Fruit fly (Drosophila melanogaster): ENCODE data around the gene robo3.

DNA sequence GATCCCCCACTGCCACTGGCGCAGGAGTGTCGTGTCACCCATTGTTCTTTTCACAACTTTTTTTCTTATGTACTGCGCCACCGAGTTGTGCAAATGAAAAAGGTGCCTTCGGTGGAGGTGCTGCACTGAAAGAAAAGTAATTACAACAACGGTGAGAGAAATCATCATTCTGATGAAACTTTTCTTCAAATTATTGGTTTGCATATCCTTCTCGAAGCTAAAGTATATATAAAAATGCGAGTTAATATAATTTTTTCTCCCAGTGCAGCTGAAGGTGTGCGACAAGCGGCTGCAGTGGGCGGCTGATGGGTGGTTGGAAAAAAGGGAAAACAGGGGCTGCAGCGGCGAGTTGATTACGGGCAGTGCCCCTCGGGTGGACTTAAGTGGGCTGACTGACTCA, 56.1 kb downstream of the robo3 start:
- TF ChIP-seq psq (optimal IDR thresholded peaks at IDR 0.05), result no peak
- TF ChIP-seq usp (GFP tag; optimal IDR thresholded peaks at IDR 0.05), result no peak
- no peak for TF ChIP-seq CG8478 (optimal IDR thresholded peaks at IDR 0.05)
- TF ChIP-seq Dll (optimal IDR thresholded peaks at IDR 0.05), result no peak
- TF ChIP-seq EcR (GFP tag; optimal IDR thresholded peaks at IDR 0.05), result no peak
- TF ChIP-seq pan (optimal IDR thresholded peaks at IDR 0.05), result no peak
